Worm (Caenorhabditis elegans) whole organism, early embryonic: ENCODE results near the gene Y48E1C.1.

Experiments used
- B0310.2 ChIP-seq: sonication (generic microtip); optimal IDR thresholded peaks from 2 replicates; lab custom pipeline; 2016; ENCODE audit warnings: mild to moderate bottlenecking, missing genetic modification characterization, missing compliant biosample characterization
- F13C5.2 ChIP-seq: sonication (generic microtip); optimal IDR thresholded peaks from 2 replicates; lab custom pipeline; 2017; ENCODE audit warnings: mild to moderate bottlenecking, missing genetic modification characterization, inconsistent platforms, missing compliant biosample characterization
- aly-1 ChIP-seq: sonication (generic microtip); optimal IDR thresholded peaks from 2 replicates; lab custom pipeline; 2016; ENCODE audit warnings: missing genetic modification characterization, missing compliant biosample characterization
- ama-1 ChIP-seq: fragments of 150-350 bp; optimal IDR thresholded peaks from 2 replicates; lab custom pipeline; 2014
- ceh-13 ChIP-seq: fragments of 200-800 bp; sonication (Bioruptor generic); optimal IDR thresholded peaks from 2 replicates; lab custom pipeline; 2018; ENCODE audit warnings: mild to moderate bottlenecking, missing genetic modification characterization, missing compliant biosample characterization
- ceh-36 ChIP-seq: sonication (generic microtip); optimal IDR thresholded peaks from 2 replicates; lab custom pipeline; 2016; ENCODE audit warnings: missing genetic modification characterization, inconsistent platforms, missing compliant biosample characterization
- ets-7 ChIP-seq: sonication (generic microtip); optimal IDR thresholded peaks from 2 replicates; lab custom pipeline; 2016; ENCODE audit warnings: missing genotype, missing genetic modification characterization, missing compliant biosample characterization
- flt-1 ChIP-seq: fragments of 200-800 bp; sonication (Bioruptor generic); IDR thresholded peaks from 2 replicates; pipeline ENCODE4 v1.3.6; 2022; ENCODE audit warnings: missing genetic modification characterization, missing compliant biosample characterization
- hmbx-1 ChIP-seq: sonication (generic microtip); optimal IDR thresholded peaks from 2 replicates; lab custom pipeline; 2016; ENCODE audit warnings: mild to moderate bottlenecking, missing genetic modification characterization, missing compliant biosample characterization
- hmg-4 ChIP-seq: fragments of 200-800 bp; sonication (Bioruptor generic); optimal IDR thresholded peaks from 2 replicates; lab custom pipeline; 2018; ENCODE audit warnings: mild to moderate bottlenecking, missing genetic modification characterization, missing compliant biosample characterization
- hnd-1 ChIP-seq: sonication (generic microtip); optimal IDR thresholded peaks from 2 replicates; lab custom pipeline; 2016; ENCODE audit warnings: missing genetic modification characterization, missing compliant biosample characterization
- pes-1 ChIP-seq: fragments of 200-800 bp; sonication (Bioruptor generic); IDR thresholded peaks from 2 replicates; pipeline ENCODE4 v1.3.6; 2022; ENCODE audit warnings: missing genetic modification reagents, missing genetic modification characterization, missing compliant biosample characterization
- scrt-1 ChIP-seq: fragments of 200-800 bp; sonication (Bioruptor generic); IDR thresholded peaks from 2 replicates; pipeline ENCODE4 v1.3.6; 2022; ENCODE audit warnings: missing genetic modification characterization, missing compliant biosample characterization
- sea-1 ChIP-seq: fragments of 200-800 bp; sonication (Bioruptor generic); conservative IDR thresholded peaks from 2 replicates; pipeline ENCODE4 v1.3.6; 2022; ENCODE audit warnings: missing genetic modification characterization, missing compliant biosample characterization
- tbx-11 ChIP-seq: fragments of 200-800 bp; sonication (Bioruptor generic); IDR thresholded peaks from 2 replicates; pipeline ENCODE4 v1.3.6; 2022; ENCODE audit warnings: missing genetic modification characterization, missing compliant biosample characterization
- tbx-37 ChIP-seq: fragments of 200-800 bp; sonication (Bioruptor generic); conservative IDR thresholded peaks from 2 replicates; pipeline ENCODE4 v1.3.6; 2022; ENCODE audit warnings: missing genetic modification reagents, missing genetic modification characterization, missing compliant biosample characterization
- tra-4 ChIP-seq: sonication (generic microtip); optimal IDR thresholded peaks from 2 replicates; lab custom pipeline; 2017; ENCODE audit warnings: missing genetic modification characterization, missing compliant biosample characterization

Gene Y48E1C.1

DNA sequence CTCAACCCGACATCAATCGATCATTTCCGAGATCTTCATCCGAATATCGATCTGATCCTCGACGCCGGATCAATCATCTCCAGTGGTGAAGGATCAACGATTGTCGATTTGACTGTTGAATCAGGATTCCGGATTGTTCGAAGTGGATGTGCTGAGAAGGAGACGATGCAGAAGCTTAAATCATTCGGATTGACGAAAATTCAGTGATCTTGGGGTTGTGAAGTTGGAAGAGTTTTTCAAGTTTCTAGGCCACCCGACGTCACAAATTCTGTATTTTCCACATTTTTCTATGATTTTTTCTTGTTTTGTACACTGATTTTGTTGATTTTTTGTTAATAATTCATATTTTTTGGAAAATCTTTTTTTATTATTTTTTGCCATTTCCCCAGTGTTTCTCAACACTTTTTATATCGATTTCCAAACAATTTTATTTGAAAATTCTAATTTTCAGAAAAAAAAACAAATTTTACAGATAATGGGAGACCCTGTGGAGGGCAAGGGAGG lies at the start of gene Y48E1C.1:
Y48E1C.1 (plus strand) TSS at position 454 of the 504 bp plus-strand sequence.
- TF ChIP-seq B0310.2 (tag; lab: Kevin White, UChicago) (no peak), sea-1 (no peak), ceh-13 (no peak), tbx-37 (GFP tag; lab: Robert Waterston, UW) (no peak)

DNA sequence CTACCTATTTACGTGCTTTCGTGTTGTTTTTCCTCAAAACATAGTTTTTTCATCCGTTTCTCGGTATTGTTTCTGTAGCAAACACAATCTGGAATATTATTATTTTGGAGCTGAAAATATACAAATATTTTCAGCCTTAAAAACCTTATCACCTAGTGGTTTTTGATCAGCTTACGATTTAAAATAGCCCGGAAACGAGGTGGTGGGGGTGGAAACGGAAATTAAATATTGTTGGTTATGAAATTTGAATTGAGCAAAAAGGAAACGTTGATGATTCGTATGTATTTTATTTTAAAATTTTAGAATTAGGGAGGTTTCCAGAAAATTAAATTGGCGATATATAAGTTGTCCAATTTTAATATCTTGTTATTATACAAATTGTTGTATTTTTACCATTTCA lies 47.0 kb upstream of the Y48E1C.1 start:
- no peak for TF ChIP-seq pes-1

DNA sequence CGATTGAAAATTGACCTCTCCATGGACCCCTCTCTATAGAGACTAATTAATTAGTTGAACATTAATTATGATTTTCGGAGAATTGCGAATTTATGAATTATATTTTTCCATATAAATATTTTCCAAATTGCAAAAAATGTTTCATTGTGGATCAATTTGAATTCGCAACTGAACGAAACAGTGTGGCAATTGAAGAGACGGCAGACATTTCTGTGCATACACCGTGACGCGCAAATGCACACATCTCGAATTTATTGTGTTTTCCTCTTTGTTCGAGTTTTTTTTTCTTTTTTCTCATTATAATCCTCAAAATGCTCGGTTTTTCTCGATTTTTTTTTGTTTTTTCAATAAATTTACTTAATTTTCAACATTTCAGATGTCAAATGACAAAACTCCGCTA lies 45.6 kb upstream of the Y48E1C.1 start, which contains the start of gene Y48C3A.20:
Y48C3A.20 (plus strand) TSS at position 377 of the 400 bp plus-strand sequence.
- TF ChIP-seq F13C5.2 (tag; lab: Kevin White, UChicago) (peak; percentile 54), tra-4 (tag; lab: Kevin White, UChicago) (no peak), aly-1 (no peak), ceh-13 (no peak)

DNA sequence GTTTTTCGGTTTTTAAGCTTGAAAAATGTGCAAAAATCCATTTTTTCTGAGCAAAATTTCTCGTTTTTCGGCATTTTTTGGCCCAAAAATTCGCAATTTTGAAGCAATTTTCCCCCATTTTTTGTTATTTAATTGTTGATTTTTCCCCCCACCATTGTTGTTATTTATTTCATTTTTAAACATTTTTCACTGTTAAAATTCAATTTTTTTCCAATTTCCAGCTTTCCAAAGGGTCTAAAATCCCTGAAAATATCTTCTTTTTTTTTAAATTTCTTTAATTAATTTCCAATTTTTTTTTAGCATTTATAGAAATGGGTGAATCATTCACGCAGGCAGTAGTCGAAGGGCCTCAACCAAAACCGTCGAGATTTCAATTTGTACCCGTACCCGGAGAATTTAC lies 38.7 kb upstream of the Y48E1C.1 start, which contains the start of gene Y48C3A.12:
Y48C3A.12 (plus strand) TSS at position 301 of the 400 bp plus-strand sequence.
- TF ChIP-seq tbx-11 (GFP tag; lab: Robert Waterston, UW) (no peak), sea-1 (no peak), scrt-1 (GFP tag; lab: Robert Waterston, UW) (no peak), hmg-4 (no peak), flt-1 (GFP tag; lab: Robert Waterston, UW) (no peak), ceh-13 (no peak), tbx-37 (GFP tag; lab: Robert Waterston, UW) (no peak), aly-1 (no peak)

DNA sequence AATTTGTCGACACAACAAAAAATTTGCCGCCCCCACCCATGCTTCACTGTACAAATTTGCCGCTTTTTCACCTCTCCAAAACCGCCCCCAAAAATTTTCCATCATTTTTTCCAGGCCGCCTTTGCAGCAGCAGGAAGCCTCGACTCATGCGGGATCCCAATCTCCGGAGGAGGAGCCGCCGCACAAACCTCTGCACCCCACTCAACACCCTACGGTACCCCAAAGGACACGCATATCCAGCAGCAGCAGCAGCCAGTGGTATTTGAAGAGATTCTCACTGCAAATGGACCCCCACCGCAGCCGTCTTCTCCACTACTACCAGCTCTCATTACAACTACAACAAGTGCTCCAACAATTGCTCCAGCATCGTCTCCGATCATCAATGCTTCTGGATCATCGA lies 31.7 kb upstream of the Y48E1C.1 start:
- TF ChIP-seq ama-1 (lab: Kevin White, UChicago): no peak
- no peak for TF ChIP-seq flt-1 (GFP tag; lab: Robert Waterston, UW)
- no peak for TF ChIP-seq sea-1
- no peak for TF ChIP-seq scrt-1 (GFP tag; lab: Robert Waterston, UW)
- TF ChIP-seq F13C5.2 (tag; lab: Kevin White, UChicago): no peak
- TF ChIP-seq ceh-13: no peak
- no peak for TF ChIP-seq hmg-4
- TF ChIP-seq ets-7 (tag; lab: Kevin White, UChicago): no peak
- TF ChIP-seq tbx-11 (GFP tag; lab: Robert Waterston, UW): no peak
- no peak for TF ChIP-seq ceh-36 (tag; lab: Kevin White, UChicago)
- no peak for TF ChIP-seq pes-1
- TF ChIP-seq tra-4 (tag; lab: Kevin White, UChicago): no peak

DNA sequence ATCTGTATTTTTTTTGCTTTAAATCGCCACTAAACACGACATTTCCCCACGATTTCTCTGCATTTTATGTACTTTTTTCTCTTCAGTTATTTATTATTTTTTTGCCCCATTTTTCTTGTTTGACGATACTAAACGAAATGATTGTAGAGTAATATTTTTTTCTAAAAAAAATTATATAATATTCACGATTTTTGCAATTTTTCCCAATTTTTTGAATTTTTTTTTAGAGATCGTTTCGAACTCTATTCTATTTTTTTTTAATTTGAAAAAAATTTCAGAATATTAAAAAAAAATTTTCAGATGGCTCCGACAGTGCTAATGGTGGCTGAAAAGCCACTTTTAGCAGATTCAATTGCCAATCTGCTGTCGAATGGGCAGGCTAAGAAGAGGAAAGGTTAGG lies 25.3 kb upstream of the Y48E1C.1 start, which contains the start of gene Y48C3A.14:
Y48C3A.14 (plus strand) TSS at position 301 of the 400 bp plus-strand sequence.
- TF ChIP-seq B0310.2 (tag; lab: Kevin White, UChicago): no peak
- no peak for TF ChIP-seq tbx-11 (GFP tag; lab: Robert Waterston, UW)
- TF ChIP-seq sea-1: no peak
- TF ChIP-seq ceh-13: no peak
- TF ChIP-seq hmbx-1 (tag; lab: Kevin White, UChicago): no peak
- no peak for TF ChIP-seq hmg-4
- no peak for TF ChIP-seq scrt-1 (GFP tag; lab: Robert Waterston, UW)
- TF ChIP-seq F13C5.2 (tag; lab: Kevin White, UChicago): no peak
- TF ChIP-seq aly-1: no peak
- TF ChIP-seq flt-1 (GFP tag; lab: Robert Waterston, UW): no peak
- TF ChIP-seq ets-7 (tag; lab: Kevin White, UChicago): no peak
- TF ChIP-seq hnd-1: no peak
- no peak for TF ChIP-seq tbx-37 (GFP tag; lab: Robert Waterston, UW)
- no peak for TF ChIP-seq ama-1 (lab: Kevin White, UChicago)
- TF ChIP-seq pes-1: no peak

DNA sequence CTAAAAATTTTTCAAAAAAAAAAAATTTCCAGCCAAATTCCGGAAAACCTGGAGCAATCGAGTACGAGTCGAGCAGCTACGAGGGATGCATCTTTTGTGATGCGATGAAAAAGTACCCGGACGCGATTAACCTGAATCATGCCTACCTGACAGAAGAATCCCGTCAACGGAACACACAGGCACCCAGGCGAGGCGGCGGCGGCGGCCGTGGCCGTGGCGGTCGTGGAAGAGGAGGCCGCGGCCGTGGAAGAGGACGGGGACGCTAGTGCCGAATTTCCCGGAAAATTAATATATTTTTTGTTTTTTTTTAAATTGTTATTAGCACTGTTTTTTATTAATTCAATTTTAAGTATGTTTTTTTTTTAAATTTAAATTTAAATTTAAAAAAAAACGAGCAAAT lies 13.3 kb upstream of the Y48E1C.1 start:
- TF ChIP-seq aly-1 (no peak), hmbx-1 (tag; lab: Kevin White, UChicago) (no peak), tra-4 (tag; lab: Kevin White, UChicago) (no peak), pes-1 (no peak), sea-1 (no peak), ceh-36 (tag; lab: Kevin White, UChicago) (no peak), hmg-4 (no peak), flt-1 (GFP tag; lab: Robert Waterston, UW) (no peak), tbx-37 (GFP tag; lab: Robert Waterston, UW) (no peak), F13C5.2 (tag; lab: Kevin White, UChicago) (no peak), ets-7 (tag; lab: Kevin White, UChicago) (no peak)

DNA sequence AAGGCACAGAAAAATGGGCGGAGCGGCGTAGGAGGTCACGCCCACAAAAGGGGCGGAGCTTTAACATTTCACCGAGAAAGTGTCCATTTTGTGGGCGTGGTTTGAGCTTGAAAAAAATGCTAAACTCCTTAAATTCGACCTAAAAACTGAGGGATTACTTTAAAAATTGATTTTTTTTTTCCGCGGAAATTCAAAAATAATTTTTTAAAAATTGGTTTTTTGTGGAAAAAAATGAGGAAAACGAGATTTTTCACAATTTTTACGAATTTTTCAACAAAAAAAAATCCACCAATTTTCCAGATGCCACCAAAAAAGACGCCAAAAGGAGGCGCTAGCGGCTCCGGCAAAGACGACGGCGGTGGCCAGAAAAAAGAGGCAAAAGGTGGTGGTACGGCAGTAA lies 12.1 kb upstream of the Y48E1C.1 start, which contains the start of gene pinn-4:
pinn-4 (plus strand) TSS at position 301 of the 400 bp plus-strand sequence.
- no peak for TF ChIP-seq hmg-4
- no peak for TF ChIP-seq flt-1 (GFP tag; lab: Robert Waterston, UW)
- no peak for TF ChIP-seq F13C5.2 (tag; lab: Kevin White, UChicago)
- TF ChIP-seq tbx-37 (GFP tag; lab: Robert Waterston, UW): no peak
- TF ChIP-seq ama-1 (lab: Kevin White, UChicago): no peak
- no peak for TF ChIP-seq aly-1
- TF ChIP-seq hmbx-1 (tag; lab: Kevin White, UChicago): no peak
- no peak for TF ChIP-seq pes-1
- TF ChIP-seq ceh-13: no peak
- no peak for TF ChIP-seq ets-7 (tag; lab: Kevin White, UChicago)
- no peak for TF ChIP-seq tbx-11 (GFP tag; lab: Robert Waterston, UW)
- TF ChIP-seq scrt-1 (GFP tag; lab: Robert Waterston, UW): no peak
- no peak for TF ChIP-seq B0310.2 (tag; lab: Kevin White, UChicago)
- no peak for TF ChIP-seq tra-4 (tag; lab: Kevin White, UChicago)
- TF ChIP-seq hnd-1: no peak
- TF ChIP-seq sea-1: no peak
- no peak for TF ChIP-seq ceh-36 (tag; lab: Kevin White, UChicago)
